Fruit fly (Drosophila melanogaster) whole organism, wandering third instar larva: ENCODE results near the gene scramb2.

Experiments used
- Abd-B ChIP-seq: fragments of >200 bp; optimal IDR thresholded peaks from 2 replicates; lab custom pipeline; 2017; ENCODE audit warnings: missing biosample characterization, missing genetic modification characterization
- CG32264 ChIP-seq: fragments of 200-800 bp; sonication (Bioruptor generic); optimal IDR thresholded peaks from 2 replicates; lab custom pipeline; 2016; ENCODE audit warnings: missing biosample characterization, missing genetic modification characterization
- CG9705 ChIP-seq: fragments of 200-800 bp; sonication (Bioruptor generic); optimal IDR thresholded peaks from 2 replicates; lab custom pipeline; 2018; ENCODE audit warnings: missing biosample characterization, mild to moderate bottlenecking, missing genetic modification characterization
- CrebA ChIP-seq: fragments of 200-800 bp; sonication (Bioruptor generic); optimal IDR thresholded peaks from 2 replicates; lab custom pipeline; 2016; ENCODE audit warnings: missing biosample characterization, mild to moderate bottlenecking, missing genetic modification characterization, borderline replicate concordance
- Dfd ChIP-seq: fragments of >200 bp; optimal IDR thresholded peaks from 2 replicates; lab custom pipeline; 2017; ENCODE audit warnings: missing biosample characterization, missing genetic modification characterization
- Dif ChIP-seq: fragments of 200-275, 200-300 bp; sonication (Bioruptor generic); optimal IDR thresholded peaks from 2 replicates; lab custom pipeline; 2018; ENCODE audit warnings: missing biosample characterization, missing genetic modification characterization; ENCODE audit not compliant: partially characterized antibody
- GATAd ChIP-seq: sonication (Bioruptor generic); optimal IDR thresholded peaks from 2 replicates; lab custom pipeline; 2016; ENCODE audit warnings: missing biosample characterization, missing genetic modification characterization
- HLH106 ChIP-seq: fragments of 200-800 bp; optimal IDR thresholded peaks from 3 replicates; lab custom pipeline; 2019; ENCODE audit warnings: missing biosample characterization, mild to moderate bottlenecking, missing genetic modification characterization, moderate library complexity
- Hnf4 ChIP-seq: fragments of 200-800 bp; sonication (Bioruptor generic); optimal IDR thresholded peaks from 2 replicates; lab custom pipeline; 2016; ENCODE audit warnings: missing biosample characterization, mild to moderate bottlenecking, missing genetic modification characterization
- Hr78 ChIP-seq: fragments of >200 bp; optimal IDR thresholded peaks from 2 replicates; lab custom pipeline; 2017; ENCODE audit warnings: missing biosample characterization, missing genetic modification characterization
- Jra ChIP-seq: sonication (Bioruptor generic); optimal IDR thresholded peaks from 2 replicates; lab custom pipeline; 2016; ENCODE audit warnings: missing biosample characterization, missing genetic modification characterization
- Mio ChIP-seq: sonication (Bioruptor generic); optimal IDR thresholded peaks from 2 replicates; lab custom pipeline; 2016; ENCODE audit warnings: missing biosample characterization, missing genetic modification characterization
- Myc ChIP-seq: fragments of >200 bp; optimal IDR thresholded peaks from 2 replicates; lab custom pipeline; 2017
- N ChIP-seq: fragments of >200 bp; optimal IDR thresholded peaks from 2 replicates; lab custom pipeline; 2018; ENCODE audit warnings: missing biosample characterization, missing external identifiers, missing genetic modification characterization
- OdsH ChIP-seq: fragments of 200-800 bp; sonication (Bioruptor generic); optimal IDR thresholded peaks from 2 replicates; lab custom pipeline; 2016; ENCODE audit warnings: missing biosample characterization, mild to moderate bottlenecking, missing genetic modification characterization
- Rel ChIP-seq, 2 experiments: fragments of 200-800 bp; sonication (Bioruptor generic) in 1 of 2; optimal IDR thresholded peaks; 2 replicates in 1 of 2; 3 replicates in 1 of 2; lab custom pipeline; 2016 to 2019; ENCODE audit warnings: mild to moderate bottlenecking in 2 of 2, missing biosample characterization in 2 of 2, missing genetic modification characterization in 2 of 2, moderate library complexity in 1 of 2
- br ChIP-seq: fragments of 200-800 bp; sonication (Bioruptor generic); optimal IDR thresholded peaks from 2 replicates; lab custom pipeline; 2016; ENCODE audit warnings: missing biosample characterization, missing genetic modification characterization
- brk ChIP-seq: fragments of 200-800 bp; sonication (Bioruptor generic); optimal IDR thresholded peaks from 2 replicates; lab custom pipeline; 2016; ENCODE audit warnings: missing biosample characterization, mild to moderate bottlenecking, missing genetic modification characterization
- dl ChIP-seq, 2 experiments: fragments of 175-275, 200-275 bp in 1 of 2; fragments of 200-275 bp in 1 of 2; sonication (Bioruptor generic); optimal IDR thresholded peaks; lab custom pipeline; 2018; ENCODE audit warnings: mild to moderate bottlenecking in 2 of 2, missing biosample characterization in 2 of 2, missing genetic modification characterization in 2 of 2, moderate library complexity in 2 of 2; ENCODE audit not compliant: partially characterized antibody in 2 of 2, insufficient read depth in 1 of 2
- dsf ChIP-seq: sonication (Bioruptor generic); optimal IDR thresholded peaks from 2 replicates; lab custom pipeline; 2016; ENCODE audit warnings: missing biosample characterization, missing genetic modification characterization, borderline replicate concordance
- ey ChIP-seq: fragments of 200-800 bp; sonication (Bioruptor generic); optimal IDR thresholded peaks from 2 replicates; lab custom pipeline; 2016; ENCODE audit warnings: missing biosample characterization, missing genetic modification characterization
- foxo ChIP-seq, 2 experiments: fragments of 200-800 bp; sonication (Bioruptor generic); optimal IDR thresholded peaks; 2 replicates in 1 of 2; 3 replicates in 1 of 2; lab custom pipeline; 2016 to 2017; ENCODE audit warnings: missing biosample characterization in 2 of 2, missing genetic modification characterization in 2 of 2
- fru ChIP-seq: fragments of 200-800 bp; sonication (Bioruptor generic); optimal IDR thresholded peaks from 3 replicates; lab custom pipeline; 2016; ENCODE audit warnings: missing biosample characterization, mild to moderate bottlenecking, missing genetic modification characterization
- h ChIP-seq: fragments of 200-800 bp; sonication (Bioruptor generic); optimal IDR thresholded peaks from 3 replicates; lab custom pipeline; 2016; ENCODE audit warnings: missing biosample characterization, mild to moderate bottlenecking, missing genetic modification characterization
- jim ChIP-seq: fragments of 175-275, 200-325 bp; sonication (Bioruptor generic); optimal IDR thresholded peaks from 2 replicates; lab custom pipeline; 2016; ENCODE audit warnings: missing biosample characterization, mild to moderate bottlenecking, missing genetic modification characterization
- psq ChIP-seq: fragments of 200-800 bp; sonication (Bioruptor generic); optimal IDR thresholded peaks from 3 replicates; lab custom pipeline; 2017; ENCODE audit warnings: missing biosample characterization, mild to moderate bottlenecking, missing genetic modification characterization, moderate library complexity
- rgr ChIP-seq: fragments of 200-800 bp; sonication (Bioruptor generic); optimal IDR thresholded peaks from 3 replicates; lab custom pipeline; 2016; ENCODE audit warnings: missing biosample characterization, mild to moderate bottlenecking, missing genetic modification characterization
- sage ChIP-seq: fragments of 200-800 bp; sonication (Bioruptor generic); optimal IDR thresholded peaks from 2 replicates; lab custom pipeline; 2016; ENCODE audit warnings: missing biosample characterization, mild to moderate bottlenecking, missing genetic modification characterization
- sv ChIP-seq: fragments of 200-800 bp; sonication (Bioruptor generic); optimal IDR thresholded peaks from 3 replicates; lab custom pipeline; 2016; ENCODE audit warnings: missing biosample characterization, missing genetic modification characterization
- tai ChIP-seq: sonication (Bioruptor generic); optimal IDR thresholded peaks from 2 replicates; lab custom pipeline; 2016; ENCODE audit warnings: missing biosample characterization, missing genetic modification characterization
- usp ChIP-seq: fragments of >200 bp; optimal IDR thresholded peaks from 2 replicates; lab custom pipeline; 2017; ENCODE audit warnings: missing biosample characterization, missing genetic modification characterization
- woc ChIP-seq: sonication (Bioruptor generic); optimal IDR thresholded peaks from 2 replicates; lab custom pipeline; 2016; ENCODE audit warnings: missing biosample characterization, mild to moderate bottlenecking, missing genetic modification characterization

Gene scramb2

dm6 chr3L:3034779-3035643 is 11.6 kb downstream of the scramb2 start, which contains the start of gene CG2162:
TSS of gene CG2162 (plus strand) at chr3L:3035196.
- TF ChIP-seq OdsH (GFP tag; lab: Kevin White, UChicago) (peak; percentile 7), N (GFP tag; lab: Kevin White, UChicago) (peak; percentile 81), dl (GFP tag; optimal IDR thresholded peaks at IDR 0.05; lab: Kevin White, UChicago; ENCODE audit: insufficient read depth in 1 of 2, partially characterized antibody in 2 of 2) (no peak), Rel (GFP tag; optimal IDR thresholded peaks at IDR 0.05; lab: Kevin White, UChicago) (no peak), Rel (tag; optimal IDR thresholded peaks at IDR 0.05; lab: Kevin White, UChicago) (peak; percentile 23), Hnf4 (GFP tag; lab: Kevin White, UChicago) (no peak), tai (GFP tag; lab: Kevin White, UChicago) (no peak), h (peak; percentile 9), rgr (GFP tag; lab: Kevin White, UChicago) (no peak)

DNA sequence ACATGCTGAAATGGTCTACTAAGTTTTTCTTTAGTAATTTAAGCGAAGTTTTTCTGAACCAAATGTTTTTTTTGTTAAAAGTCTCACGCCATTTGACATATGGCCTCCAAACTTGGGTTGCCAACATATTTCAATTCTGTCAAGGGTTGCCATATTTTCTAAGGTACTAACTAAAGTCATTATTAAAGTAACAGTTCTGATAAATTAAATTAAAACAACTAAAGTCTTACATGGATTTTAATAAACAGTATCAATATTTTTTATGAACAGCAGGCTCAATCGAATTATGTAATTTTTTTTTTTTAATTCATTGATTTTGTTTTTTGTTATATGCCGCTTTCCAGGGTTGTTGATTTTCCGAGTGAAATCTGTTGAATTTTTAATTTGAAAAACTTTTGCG is 20.2 kb downstream of the scramb2 start, which contains the start of gene aly:
Gene aly (minus strand): TSS at position 101 of the 400 bp plus-strand sequence.
- TF ChIP-seq fru (GFP tag; lab: Kevin White, UChicago) (no peak), foxo (GFP tag; optimal IDR thresholded peaks at IDR 0.05; lab: Kevin White, UChicago) (no peak), Abd-B (GFP tag; lab: Kevin White, UChicago) (no peak), CG32264 (GFP tag; lab: Kevin White, UChicago) (no peak), N (GFP tag; lab: Kevin White, UChicago) (no peak), h (no peak), brk (no peak), Mio (GFP tag; lab: Kevin White, UChicago) (no peak), Dfd (GFP tag; lab: Kevin White, UChicago) (no peak), Hr78 (GFP tag; lab: Kevin White, UChicago) (no peak), Dif (GFP tag; lab: Kevin White, UChicago) (no peak), usp (GFP tag; lab: Kevin White, UChicago) (no peak), GATAd (GFP tag; lab: Kevin White, UChicago) (no peak), HLH106 (tag; lab: Kevin White, UChicago) (no peak), br (GFP tag; lab: Kevin White, UChicago) (no peak), Hnf4 (GFP tag; lab: Kevin White, UChicago) (no peak), dsf (GFP tag; lab: Kevin White, UChicago) (no peak)

- TF ChIP-seq foxo (GFP tag; optimal IDR thresholded peaks at IDR 0.05; lab: Kevin White, UChicago) (no peak), brk (no peak), Dfd (GFP tag; lab: Kevin White, UChicago) (no peak), CG9705 (GFP tag; lab: Kevin White, UChicago) (no peak), h (no peak), CrebA (no peak), sage (GFP tag; lab: Kevin White, UChicago) (no peak), Hnf4 (GFP tag; lab: Kevin White, UChicago) (no peak), Jra (GFP tag; lab: Kevin White, UChicago) (no peak), dsf (GFP tag; lab: Kevin White, UChicago) (no peak), OdsH (GFP tag; lab: Kevin White, UChicago) (no peak), Hr78 (GFP tag; lab: Kevin White, UChicago) (no peak), N (GFP tag; lab: Kevin White, UChicago) (no peak)
Measured at dm6 chr3L:3017156-3017555, 29.5 kb downstream of the scramb2 start, which contains the start of gene CG32487. TSS of gene CG32487 (minus strand) at chr3L:3017256.

- TF ChIP-seq jim (no peak), psq (GFP tag; lab: Kevin White, UChicago) (no peak), sv (GFP tag; lab: Kevin White, UChicago) (no peak), h (no peak), dsf (GFP tag; lab: Kevin White, UChicago) (no peak), Myc (lab: Kevin White, UChicago) (no peak), Abd-B (GFP tag; lab: Kevin White, UChicago) (no peak), ey (GFP tag; lab: Kevin White, UChicago) (no peak), N (GFP tag; lab: Kevin White, UChicago) (no peak), Mio (GFP tag; lab: Kevin White, UChicago) (no peak), CG9705 (GFP tag; lab: Kevin White, UChicago) (no peak), Hnf4 (GFP tag; lab: Kevin White, UChicago) (no peak), sage (GFP tag; lab: Kevin White, UChicago) (no peak), Dif (GFP tag; lab: Kevin White, UChicago) (no peak), OdsH (GFP tag; lab: Kevin White, UChicago) (no peak), woc (GFP tag; lab: Kevin White, UChicago) (no peak), HLH106 (tag; lab: Kevin White, UChicago) (no peak)
Measured at dm6 chr3L:3015969-3016368, 30.6 kb downstream of the scramb2 start, which contains the start of gene CG32488. TSS of gene CG32488 (minus strand) at chr3L:3016069.
